Worm (Caenorhabditis elegans): ENCODE results near the gene nhr-27.
A peak's percentile ranks its signal among the peaks of the same experiment; 100 is the strongest.

DNA sequence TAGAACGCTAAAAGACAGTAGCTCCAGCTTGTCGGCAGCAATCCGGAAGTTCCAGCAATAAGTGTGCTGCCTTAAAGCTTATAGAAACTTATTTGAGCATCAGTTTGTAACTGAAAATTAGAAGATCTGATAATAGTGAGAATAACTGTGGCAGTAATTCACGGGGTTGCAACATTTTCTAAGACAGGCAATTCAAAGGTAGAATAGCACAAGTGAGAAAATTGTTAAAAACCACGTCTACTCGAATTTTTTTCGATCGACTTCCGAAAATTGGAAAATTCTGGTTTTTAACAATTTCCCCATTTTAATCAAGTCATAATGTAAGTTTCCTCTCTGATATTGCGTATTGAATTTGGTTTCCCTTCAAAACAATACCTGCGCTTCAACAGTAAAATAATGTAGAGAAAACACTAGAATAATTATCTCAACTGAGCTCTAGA, 114.9 kb downstream of the nhr-27 start:
- TF ChIP-seq unc-39 (tag; optimal IDR thresholded peaks at IDR 0.05) (no peak), R02D3.7 (tag; optimal IDR thresholded peaks at IDR 0.05) (no peak), ztf-11 (tag; optimal IDR thresholded peaks at IDR 0.05) (no peak), lsy-2 (tag; optimal IDR thresholded peaks at IDR 0.05) (no peak), nhr-12 (tag; optimal IDR thresholded peaks at IDR 0.05) (no peak), sma-9 (GFP tag; optimal IDR thresholded peaks at IDR 0.05) (peak; percentile 21), sma-9 (tag; optimal IDR thresholded peaks at IDR 0.05) (no peak), egl-27 (tag; optimal IDR thresholded peaks at IDR 0.05) (no peak), ama-1 (optimal IDR thresholded peaks at IDR 0.05) (no peak), fos-1 (tag; optimal IDR thresholded peaks at IDR 0.05) (no peak), aly-2 (tag; optimal IDR thresholded peaks at IDR 0.05) (no peak), unc-62 (GFP tag; optimal IDR thresholded peaks at IDR 0.05) (no peak), elt-3 (tag; optimal IDR thresholded peaks at IDR 0.05) (no peak), nhr-11 (tag; optimal IDR thresholded peaks at IDR 0.05) (no peak)

Data from whole organism, L2 larva.